Fruit fly (Drosophila melanogaster): ENCODE measurements around the gene CG5274.

CG5274 gene

DNA sequence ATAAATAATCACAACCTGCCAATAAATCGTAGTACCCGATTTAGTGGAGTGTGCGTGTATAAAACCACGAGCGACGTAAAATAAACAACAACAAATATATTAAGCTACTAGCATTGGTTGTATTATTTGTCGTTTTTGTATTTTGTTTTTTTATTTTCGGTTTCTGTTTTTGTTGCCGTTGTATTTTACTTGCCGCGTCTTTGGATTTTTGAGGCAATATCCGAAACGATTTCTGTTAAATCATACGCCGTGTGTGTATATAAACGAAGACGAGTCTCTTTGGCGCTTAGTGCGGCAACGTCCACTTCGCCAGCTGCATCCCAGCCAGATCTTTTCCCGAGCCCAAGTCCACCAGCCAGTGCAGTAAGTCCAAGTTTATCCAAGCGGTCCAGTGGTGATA is 14.2 kb downstream of the CG5274 start, which contains the start of gene zye:
Gene zye (plus strand): TSS at position 301 of the 400 bp plus-strand sequence.
- TF ChIP-seq CG12769 (tag; optimal IDR thresholded peaks at IDR 0.05): no peak
- no peak for TF ChIP-seq Dp (GFP tag; optimal IDR thresholded peaks at IDR 0.05)
- TF ChIP-seq zfh2 (GFP tag; optimal IDR thresholded peaks at IDR 0.05): no peak
- TF ChIP-seq trem (tag; optimal IDR thresholded peaks at IDR 0.05): no peak
- no peak for TF ChIP-seq Dip3 (GFP tag; optimal IDR thresholded peaks at IDR 0.05)
- no peak for TF ChIP-seq Optix (GFP tag; IDR thresholded peaks at IDR 0.05)
- no peak for TF ChIP-seq tna (GFP tag; IDR thresholded peaks at IDR 0.05; ENCODE audit: partially characterized antibody)

DNA sequence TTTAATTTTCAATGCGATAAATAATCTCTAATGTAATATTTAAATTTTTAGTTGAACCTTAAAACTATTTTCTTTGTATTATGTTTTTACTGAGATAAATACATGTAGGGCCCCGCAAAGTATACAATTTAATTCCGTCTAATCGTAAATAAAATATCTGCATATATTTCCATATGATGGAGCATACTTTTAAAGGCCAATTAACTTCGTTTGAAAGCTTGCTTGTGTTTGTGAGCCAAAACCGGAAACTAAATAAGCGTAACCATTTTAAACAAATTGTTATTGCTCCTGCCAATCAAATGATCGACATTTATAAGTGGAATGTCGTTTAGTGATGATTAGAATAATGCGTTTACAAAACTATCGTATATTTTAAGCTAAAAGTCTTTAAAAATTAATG is 16.7 kb downstream of the CG5274 start:
- peak; percentile 16 for TF ChIP-seq CG17359 (tag; optimal IDR thresholded peaks at IDR 0.05)
- TF ChIP-seq unpg (GFP tag; optimal IDR thresholded peaks at IDR 0.05): peak; percentile 42
- no peak for TF ChIP-seq ac (GFP tag; optimal IDR thresholded peaks at IDR 0.05)
- no peak for TF ChIP-seq ind (GFP tag; optimal IDR thresholded peaks at IDR 0.05)
- TF ChIP-seq ase (GFP tag; IDR thresholded peaks at IDR 0.05): no peak
- no peak for TF ChIP-seq H2.0 (GFP tag; IDR thresholded peaks at IDR 0.05)
- TF ChIP-seq ash1 (GFP tag; optimal IDR thresholded peaks at IDR 0.05): no peak
- TF ChIP-seq CG42726 (GFP tag; IDR thresholded peaks at IDR 0.05; ENCODE audit: partially characterized antibody): no peak
- no peak for TF ChIP-seq eve (GFP tag; optimal IDR thresholded peaks at IDR 0.05)
- TF ChIP-seq sqz (GFP tag; optimal IDR thresholded peaks at IDR 0.05): no peak
- no peak for TF ChIP-seq lmd (GFP tag; IDR thresholded peaks at IDR 0.05)
- peak; percentile 8 for TF ChIP-seq Meics (GFP tag; optimal IDR thresholded peaks at IDR 0.05)
- no peak for TF ChIP-seq Abd-B (GFP tag; optimal IDR thresholded peaks at IDR 0.05)
- TF ChIP-seq CG10565 (GFP tag; optimal IDR thresholded peaks at IDR 0.05): no peak
- no peak for TF ChIP-seq Dip3 (GFP tag; optimal IDR thresholded peaks at IDR 0.05)
- no peak for TF ChIP-seq CG10147 (GFP tag; optimal IDR thresholded peaks at IDR 0.05)
- no peak for TF ChIP-seq ato (GFP tag; IDR thresholded peaks at IDR 0.05; ENCODE audit: partially characterized antibody)
- peak; percentile 61 for TF ChIP-seq vvl (GFP tag; IDR thresholded peaks at IDR 0.05)
- TF ChIP-seq BtbVII (GFP tag; optimal IDR thresholded peaks at IDR 0.05): no peak
- no peak for TF ChIP-seq hkb (optimal IDR thresholded peaks at IDR 0.05)
- TF ChIP-seq hkb (GFP tag; IDR thresholded peaks at IDR 0.05): 0 out of 2 replicates have a peak, but pooled peaks have one; percentile 20
- TF ChIP-seq PHDP (tag; optimal IDR thresholded peaks at IDR 0.05): peak; percentile 35
- TF ChIP-seq HLHmδ (GFP tag; optimal IDR thresholded peaks at IDR 0.05): no peak
- no peak for TF ChIP-seq CG31388 (GFP tag; optimal IDR thresholded peaks at IDR 0.05)
- peak; percentile 53 for TF ChIP-seq exex (tag; optimal IDR thresholded peaks at IDR 0.05)
- peak; percentile 63 for TF ChIP-seq Med (GFP tag)
- no peak for TF ChIP-seq dati (GFP tag; IDR thresholded peaks at IDR 0.05)
- peak; percentile 17 for TF ChIP-seq CG6765 (GFP tag; optimal IDR thresholded peaks at IDR 0.05)
- peak; percentile 4 for TF ChIP-seq CG12391 (tag; optimal IDR thresholded peaks at IDR 0.05)
- TF ChIP-seq Tbp (GFP tag; optimal IDR thresholded peaks at IDR 0.05): no peak
- TF ChIP-seq p53 (GFP tag; optimal IDR thresholded peaks at IDR 0.05): no peak
- peak; percentile 100 for TF ChIP-seq Vsx1 (GFP tag; optimal IDR thresholded peaks at IDR 0.05)
- TF ChIP-seq CG10543 (GFP tag; optimal IDR thresholded peaks at IDR 0.05): no peak
- no peak for TF ChIP-seq ems (GFP tag; optimal IDR thresholded peaks at IDR 0.05)
- no peak for TF ChIP-seq CG12155 (GFP tag; optimal IDR thresholded peaks at IDR 0.05)
- no peak for TF ChIP-seq CG18476 (GFP tag; optimal IDR thresholded peaks at IDR 0.05)
- no peak for TF ChIP-seq CG8290 (GFP tag; optimal IDR thresholded peaks at IDR 0.05)
- TF ChIP-seq CG8290 (tag; optimal IDR thresholded peaks at IDR 0.05): peak in 1 of 2 experiments; percentile 17
- no peak for TF ChIP-seq Usf (GFP tag; optimal IDR thresholded peaks at IDR 0.05)
- no peak for TF ChIP-seq Gsc (GFP tag; IDR thresholded peaks at IDR 0.05)
- no peak for TF ChIP-seq CG11695 (GFP tag; IDR thresholded peaks at IDR 0.05)
- TF ChIP-seq nerfin-1 (tag; optimal IDR thresholded peaks at IDR 0.05): no peak
- no peak for TF ChIP-seq Doc3 (GFP tag; IDR thresholded peaks at IDR 0.05; ENCODE audit: partially characterized antibody)
- TF ChIP-seq Hmx (GFP tag; optimal IDR thresholded peaks at IDR 0.05): no peak

Data from whole organism, embryonic.